Worm (Caenorhabditis elegans): ENCODE measurements around the gene unc-5.

DNA sequence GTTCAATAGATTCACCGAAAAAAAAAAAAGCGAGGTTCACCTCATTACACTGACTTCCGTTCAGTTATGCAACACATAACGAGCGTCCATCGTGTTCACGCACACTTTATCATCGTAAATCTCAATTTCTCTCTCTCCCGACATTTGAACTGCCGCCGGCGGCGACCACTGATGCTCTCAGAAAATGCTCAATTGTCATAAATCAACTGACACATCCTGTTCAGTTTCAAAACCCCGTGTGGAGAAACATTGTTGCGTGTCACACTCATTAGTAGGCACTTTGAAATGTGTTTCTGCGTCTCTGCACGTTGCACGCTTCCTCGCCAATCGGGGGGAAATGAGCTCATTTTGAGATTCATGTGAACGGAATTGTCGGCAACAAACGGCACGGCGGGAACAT, 7.6 kb upstream of the unc-5 start:
- no peak for TF ChIP-seq flt-1 (GFP tag; IDR thresholded peaks at IDR 0.05)
- no peak for TF ChIP-seq aly-1 (tag; optimal IDR thresholded peaks at IDR 0.05)
- no peak for TF ChIP-seq ama-1 (optimal IDR thresholded peaks at IDR 0.05)
- TF ChIP-seq hmg-4 (GFP tag; optimal IDR thresholded peaks at IDR 0.05) = no peak
- TF ChIP-seq ets-7 (tag; optimal IDR thresholded peaks at IDR 0.05) = no peak
- no peak for TF ChIP-seq tbx-11 (GFP tag; IDR thresholded peaks at IDR 0.05)
- TF ChIP-seq ceh-13 (GFP tag; optimal IDR thresholded peaks at IDR 0.05) = no peak
- TF ChIP-seq sea-1 (GFP tag; conservative IDR thresholded peaks at IDR 0.05) = no peak
